Worm (Caenorhabditis elegans): ENCODE data around the gene C32H11.4.
A peak's percentile ranks its signal among the peaks of the same experiment; 100 is the strongest.

Gene C32H11.4

DNA sequence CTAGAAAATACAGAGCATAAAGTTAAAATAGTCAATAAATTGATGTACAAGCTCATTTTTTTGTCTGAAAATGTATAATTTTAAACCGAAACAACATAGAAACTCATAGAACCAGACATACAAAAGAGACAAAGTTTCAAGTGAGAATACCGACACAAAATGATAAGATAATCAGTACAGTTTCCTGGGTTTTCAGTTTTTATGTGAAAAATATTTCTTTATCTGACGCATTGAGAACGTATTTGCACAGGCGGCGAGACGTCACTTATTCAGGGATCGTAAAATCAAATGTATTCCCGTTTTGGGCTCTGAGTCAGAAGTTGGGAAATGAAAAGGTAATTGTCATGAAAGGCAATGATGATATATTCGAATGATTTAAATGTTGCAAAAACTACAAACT is 30.6 kb upstream of the C32H11.4 start, which contains the start of gene K08D8.6 (continued):
- TF ChIP-seq dmd-9 (GFP tag; IDR thresholded peaks at IDR 0.05), result no peak
- no peak for TF ChIP-seq egl-43 (GFP tag; IDR thresholded peaks at IDR 0.05)
- no peak for TF ChIP-seq ceh-32 (tag; optimal IDR thresholded peaks at IDR 0.05; ENCODE audit: poor library complexity)
- TF ChIP-seq snpc-4 (tag; optimal IDR thresholded peaks at IDR 0.05), result no peak
- no peak for TF ChIP-seq nhr-6 (tag; optimal IDR thresholded peaks at IDR 0.05)
- no peak for TF ChIP-seq ceh-28 (tag; optimal IDR thresholded peaks at IDR 0.05)
- no peak for TF ChIP-seq aha-1 (tag)
- TF ChIP-seq Y105C5A.15 (GFP tag; IDR thresholded peaks at IDR 0.05), result no peak
- no peak for TF ChIP-seq spr-3 (GFP tag; optimal IDR thresholded peaks at IDR 0.05)
- TF ChIP-seq zfp-2 (tag; optimal IDR thresholded peaks at IDR 0.05), result no peak
- no peak for TF ChIP-seq duxl-1 (tag; optimal IDR thresholded peaks at IDR 0.05; ENCODE audit: poor library complexity)
- TF ChIP-seq lin-38 (GFP tag; IDR thresholded peaks at IDR 0.05), result no peak
- TF ChIP-seq rbr-2 (tag; optimal IDR thresholded peaks at IDR 0.05), result no peak
- TF ChIP-seq pha-4 (GFP tag; IDR thresholded peaks at IDR 0.05), result no peak
- TF ChIP-seq pha-4 (tag; optimal IDR thresholded peaks at IDR 0.05), result no peak
- TF ChIP-seq nhr-42 (GFP tag; IDR thresholded peaks at IDR 0.05), result no peak
- TF ChIP-seq aly-2 (tag; optimal IDR thresholded peaks at IDR 0.05), result no peak
- TF ChIP-seq dpl-1 (GFP tag; optimal IDR thresholded peaks at IDR 0.05), result no peak
- TF ChIP-seq nhr-76 (tag; optimal IDR thresholded peaks at IDR 0.05), result no peak
- TF ChIP-seq ceh-20 (GFP tag; IDR thresholded peaks at IDR 0.05), result no peak
- TF ChIP-seq lir-3 (tag; optimal IDR thresholded peaks at IDR 0.05), result no peak
- peak; percentile 94 for TF ChIP-seq dmd-6 (GFP tag; IDR thresholded peaks at IDR 0.05)
- no peak for TF ChIP-seq tra-1 (GFP tag; IDR thresholded peaks at IDR 0.05)
- TF ChIP-seq ceh-82 (tag; optimal IDR thresholded peaks at IDR 0.05), result no peak
- TF ChIP-seq daf-8 (GFP tag; IDR thresholded peaks at IDR 0.05), result no peak
- no peak for TF ChIP-seq Y75B8A.6 (GFP tag; IDR thresholded peaks at IDR 0.05)
- TF ChIP-seq nhr-77 (tag; optimal IDR thresholded peaks at IDR 0.05), result peak; percentile 52
- peak; percentile 14 for TF ChIP-seq nhr-102 (tag; optimal IDR thresholded peaks at IDR 0.05)
- TF ChIP-seq jun-1 (tag; optimal IDR thresholded peaks at IDR 0.05), result no peak
- TF ChIP-seq spr-1 (tag; optimal IDR thresholded peaks at IDR 0.05), result no peak
- TF ChIP-seq lsy-2 (tag; optimal IDR thresholded peaks at IDR 0.05), result no peak
- no peak for TF ChIP-seq R02D3.7 (tag; optimal IDR thresholded peaks at IDR 0.05)
- TF ChIP-seq tag-97 (GFP tag; IDR thresholded peaks at IDR 0.05), result no peak
- TF ChIP-seq F37D6.2 (tag; optimal IDR thresholded peaks at IDR 0.05), result no peak
- TF ChIP-seq ama-1 (optimal IDR thresholded peaks at IDR 0.05), result no peak
- TF ChIP-seq hif-1 (tag; optimal IDR thresholded peaks at IDR 0.05), result no peak
- TF ChIP-seq Y48G9A.11 (GFP tag; IDR thresholded peaks at IDR 0.05), result no peak
- no peak for TF ChIP-seq zag-1 (tag; optimal IDR thresholded peaks at IDR 0.05)
- no peak for TF ChIP-seq zfp-3 (GFP tag; conservative IDR thresholded peaks at IDR 0.05)
- no peak for TF ChIP-seq ctbp-1 (GFP tag; IDR thresholded peaks at IDR 0.05)
- TF ChIP-seq unc-62 (GFP tag; optimal IDR thresholded peaks at IDR 0.05 in 1 of 2), result no peak
- TF ChIP-seq unc-62 (tag; optimal IDR thresholded peaks at IDR 0.05), result no peak
- TF ChIP-seq lin-13 (GFP tag; optimal IDR thresholded peaks at IDR 0.05), result no peak
- TF ChIP-seq unc-130 (GFP tag; optimal IDR thresholded peaks at IDR 0.05), result no peak
- TF ChIP-seq ztf-7 (tag; optimal IDR thresholded peaks at IDR 0.05), result no peak
- TF ChIP-seq mxl-3 (GFP tag; optimal IDR thresholded peaks at IDR 0.05), result no peak
- TF ChIP-seq set-16 (GFP tag; IDR thresholded peaks at IDR 0.05), result no peak
- no peak for TF ChIP-seq hlh-30 (tag; optimal IDR thresholded peaks at IDR 0.05; ENCODE audit: insufficient read depth)
- TF ChIP-seq pqm-1 (tag; optimal IDR thresholded peaks at IDR 0.05), result peak; percentile 88
- no peak for TF ChIP-seq zip-2 (tag; optimal IDR thresholded peaks at IDR 0.05)
- no peak for TF ChIP-seq ces-1 (GFP tag; optimal IDR thresholded peaks at IDR 0.05)
- TF ChIP-seq lin-15B (tag; optimal IDR thresholded peaks at IDR 0.05), result no peak
- no peak for TF ChIP-seq F10B5.3 (tag; optimal IDR thresholded peaks at IDR 0.05)
- no peak for TF ChIP-seq daf-12 (tag; optimal IDR thresholded peaks at IDR 0.05)
